Worm (Caenorhabditis elegans) whole organism, L2 larva: Measurements from ENCODE around the gene pqn-80.

Experiments
- F13H6.1 ChIP-seq: sonication (generic microtip); optimal IDR thresholded peaks from 2 replicates; lab custom pipeline; 2016; ENCODE audit warnings: missing genetic modification characterization, missing compliant biosample characterization
- Y55F3AM.14 ChIP-seq: fragments of 200-800 bp; sonication (Bioruptor generic); optimal IDR thresholded peaks from 2 replicates; lab custom pipeline; 2018; ENCODE audit warnings: mild to moderate bottlenecking, missing genetic modification characterization, missing compliant biosample characterization
- ZK546.5 ChIP-seq: sonication (generic microtip); optimal IDR thresholded peaks from 2 replicates; lab custom pipeline; 2017; ENCODE audit warnings: missing biosample characterization, missing genetic modification characterization
- alr-1 ChIP-seq: fragments of 150-350 bp; optimal IDR thresholded peaks from 2 replicates; lab custom pipeline; 2014; ENCODE audit warnings: missing biosample characterization, missing genetic modification characterization
- aly-2 ChIP-seq: fragments of 150-350 bp; optimal IDR thresholded peaks from 2 replicates; lab custom pipeline; 2014; ENCODE audit warnings: missing biosample characterization, missing genetic modification characterization
- ama-1 ChIP-seq: fragments of 150-350 bp; optimal IDR thresholded peaks from 2 replicates; lab custom pipeline; 2018; ENCODE audit warnings: inconsistent platforms
- blmp-1 ChIP-seq: sonication (generic microtip); optimal IDR thresholded peaks from 2 replicates; lab custom pipeline; 2017; ENCODE audit warnings: missing genetic modification characterization, mild to moderate bottlenecking, missing compliant biosample characterization, antibody characterized with exemption, moderate library complexity; ENCODE audit not compliant: insufficient read depth
- ceh-16 ChIP-seq: fragments of 150-350 bp; optimal IDR thresholded peaks from 2 replicates; lab custom pipeline; 2014; ENCODE audit warnings: missing biosample characterization, missing genetic modification characterization
- ceh-82 ChIP-seq: fragments of 150-350 bp; optimal IDR thresholded peaks from 2 replicates; lab custom pipeline; 2014; ENCODE audit warnings: missing biosample characterization, missing genetic modification characterization
- crh-2 ChIP-seq: sonication (generic microtip); optimal IDR thresholded peaks from 2 replicates; lab custom pipeline; 2017; ENCODE audit warnings: missing biosample characterization, missing genetic modification characterization
- egl-27 ChIP-seq: sonication (generic microtip); optimal IDR thresholded peaks from 3 replicates; lab custom pipeline; 2017; ENCODE audit warnings: missing biosample characterization, missing genetic modification reagents, missing genetic modification characterization
- elt-3 ChIP-seq: sonication (generic microtip); optimal IDR thresholded peaks from 2 replicates; lab custom pipeline; 2017; ENCODE audit warnings: missing biosample characterization, missing genetic modification characterization
- fos-1 ChIP-seq: fragments of 150-350 bp; optimal IDR thresholded peaks from 2 replicates; lab custom pipeline; 2014; ENCODE audit warnings: missing biosample characterization, missing genetic modification characterization
- lin-11 ChIP-seq: fragments of 150-350 bp; sonication (generic microtip); optimal IDR thresholded peaks from 2 replicates; lab custom pipeline; 2014; ENCODE audit warnings: missing biosample characterization, missing genetic modification characterization, inconsistent platforms, mixed read lengths
- lin-39 ChIP-seq: fragments of 150-350 bp; optimal IDR thresholded peaks from 2 replicates; lab custom pipeline; 2014; ENCODE audit warnings: missing biosample characterization, missing genetic modification reagents, missing genetic modification characterization
- mab-5 ChIP-seq: fragments of 150-350 bp; optimal IDR thresholded peaks from 2 replicates; lab custom pipeline; 2014; ENCODE audit warnings: missing biosample characterization, missing genetic modification characterization
- mdl-1 ChIP-seq, 2 experiments: fragments of 150-350 bp in 1 of 2; sonication (generic microtip) in 1 of 2; optimal IDR thresholded peaks; 2 replicates each; lab custom pipeline; 2017; ENCODE audit warnings: missing biosample characterization in 2 of 2, missing genetic modification characterization in 2 of 2
- nhr-10 ChIP-seq: sonication (generic microtip); optimal IDR thresholded peaks from 2 replicates; lab custom pipeline; 2017; ENCODE audit warnings: missing biosample characterization, missing genetic modification characterization
- nhr-21 ChIP-seq: fragments of 150-350 bp; optimal IDR thresholded peaks from 2 replicates; lab custom pipeline; 2014; ENCODE audit warnings: missing biosample characterization, missing genetic modification characterization
- nhr-23 ChIP-seq: fragments of 150-350 bp; optimal IDR thresholded peaks from 2 replicates; lab custom pipeline; 2014; ENCODE audit warnings: missing biosample characterization, missing genetic modification reagents, missing genetic modification characterization
- nhr-237 ChIP-seq: fragments of 150-350 bp; optimal IDR thresholded peaks from 2 replicates; lab custom pipeline; 2014; ENCODE audit warnings: missing biosample characterization, missing genetic modification characterization
- nhr-6 ChIP-seq: fragments of 150-350 bp; optimal IDR thresholded peaks from 2 replicates; lab custom pipeline; 2014; ENCODE audit warnings: missing biosample characterization, missing genetic modification characterization
- nhr-77 ChIP-seq: fragments of 150-350 bp; optimal IDR thresholded peaks from 2 replicates; lab custom pipeline; 2014; ENCODE audit warnings: missing biosample characterization, missing genetic modification characterization
- peb-1 ChIP-seq: fragments of 150-350 bp; optimal IDR thresholded peaks from 2 replicates; lab custom pipeline; 2014; ENCODE audit warnings: missing biosample characterization, missing genetic modification characterization
- sem-4 ChIP-seq: fragments of 150-350 bp; optimal IDR thresholded peaks from 2 replicates; lab custom pipeline; 2014; ENCODE audit warnings: missing biosample characterization, missing genetic modification reagents, missing genetic modification characterization
- sma-9 ChIP-seq, 2 experiments: fragments of 150-350 bp in 1 of 2; sonication (generic microtip) in 1 of 2; optimal IDR thresholded peaks; 2 replicates each; lab custom pipeline; 2014 to 2016; ENCODE audit warnings: missing genetic modification characterization in 2 of 2, mild to moderate bottlenecking in 1 of 2, missing biosample characterization in 1 of 2, missing compliant biosample characterization in 1 of 2, missing genetic modification reagents in 1 of 2, moderate library complexity in 1 of 2
- snpc-4 ChIP-seq: fragments of 150-350 bp; optimal IDR thresholded peaks from 2 replicates; lab custom pipeline; 2014; ENCODE audit warnings: missing biosample characterization, missing genetic modification characterization
- unc-55 ChIP-seq: fragments of 150-350 bp; sonication (generic microtip); optimal IDR thresholded peaks from 3 replicates; lab custom pipeline; 2014; ENCODE audit warnings: missing biosample characterization, missing genetic modification reagents, missing genetic modification characterization
- zag-1 ChIP-seq: fragments of 150-350 bp; optimal IDR thresholded peaks from 2 replicates; lab custom pipeline; 2014; ENCODE audit warnings: missing biosample characterization, missing genetic modification characterization
- ztf-1 ChIP-seq: fragments of 200-800 bp; sonication (Bioruptor generic); conservative IDR thresholded peaks from 2 replicates; pipeline ENCODE4 v1.3.6; 2022; ENCODE audit warnings: missing genetic modification characterization, missing compliant biosample characterization
- ztf-11 ChIP-seq: sonication (generic microtip); optimal IDR thresholded peaks from 2 replicates; lab custom pipeline; 2017; ENCODE audit warnings: missing biosample characterization, missing genetic modification characterization
- ztf-4 ChIP-seq: fragments of 150-350 bp; optimal IDR thresholded peaks from 2 replicates; lab custom pipeline; 2014; ENCODE audit warnings: missing biosample characterization, missing genetic modification characterization

The pqn-80 gene

ce11 chrIII:12642511-12643168, 16.3 kb downstream of the pqn-80 start:
- no peak for TF ChIP-seq aly-2 (tag; lab: Kevin White, UChicago)
- no peak for TF ChIP-seq elt-3
- TF ChIP-seq ama-1 (lab: Kevin White, UChicago) = no peak

- TF ChIP-seq ceh-16 (tag; lab: Kevin White, UChicago) (no peak), snpc-4 (tag; lab: Kevin White, UChicago) (no peak), mab-5 (tag; lab: Kevin White, UChicago) (no peak), nhr-10 (no peak), ama-1 (lab: Kevin White, UChicago) (no peak), F13H6.1 (tag; lab: Kevin White, UChicago) (no peak), nhr-21 (tag; lab: Kevin White, UChicago) (no peak), nhr-77 (no peak), peb-1 (tag; lab: Kevin White, UChicago) (no peak), nhr-23 (tag; lab: Kevin White, UChicago) (no peak), egl-27 (tag; lab: Kevin White, UChicago) (no peak), crh-2 (tag; lab: Kevin White, UChicago) (no peak), lin-11 (tag; lab: Kevin White, UChicago) (no peak), elt-3 (no peak), ztf-11 (tag; lab: Kevin White, UChicago) (no peak)
Measured at ce11 chrIII:12644669-12645068, 18.3 kb downstream of the pqn-80 start.

- no peak for TF ChIP-seq unc-55 (GFP tag; lab: Kevin White, UChicago)
- TF ChIP-seq nhr-237 (tag; lab: Kevin White, UChicago) = no peak
- no peak for TF ChIP-seq ceh-16 (tag; lab: Kevin White, UChicago)
- no peak for TF ChIP-seq lin-11 (tag; lab: Kevin White, UChicago)
- TF ChIP-seq ama-1 (lab: Kevin White, UChicago) = no peak
- TF ChIP-seq mab-5 (tag; lab: Kevin White, UChicago) = no peak
- no peak for TF ChIP-seq peb-1 (tag; lab: Kevin White, UChicago)
- no peak for TF ChIP-seq ztf-4 (tag; lab: Kevin White, UChicago)
- TF ChIP-seq sem-4 = no peak
- TF ChIP-seq alr-1 (tag; lab: Kevin White, UChicago) = no peak
- no peak for TF ChIP-seq nhr-21 (tag; lab: Kevin White, UChicago)
- TF ChIP-seq Y55F3AM.14 (GFP tag; lab: Kevin White, UChicago) = no peak
- no peak for TF ChIP-seq mdl-1 (tag; optimal IDR thresholded peaks at IDR 0.05; lab: Kevin White, UChicago)
Measured at ce11 chrIII:12651946-12652345, 25.6 kb downstream of the pqn-80 start.

- TF ChIP-seq F13H6.1 (tag; lab: Kevin White, UChicago) (no peak), blmp-1 (no peak), nhr-6 (tag; lab: Kevin White, UChicago) (no peak), ama-1 (lab: Kevin White, UChicago) (no peak), nhr-21 (tag; lab: Kevin White, UChicago) (no peak), fos-1 (tag; lab: Kevin White, UChicago) (no peak), nhr-237 (tag; lab: Kevin White, UChicago) (no peak), sma-9 (GFP tag; optimal IDR thresholded peaks at IDR 0.05; lab: Kevin White, UChicago) (no peak), sma-9 (tag; optimal IDR thresholded peaks at IDR 0.05; lab: Kevin White, UChicago) (no peak), nhr-10 (no peak), mdl-1 (tag; optimal IDR thresholded peaks at IDR 0.05; lab: Kevin White, UChicago) (no peak), zag-1 (no peak), nhr-77 (no peak), ztf-4 (tag; lab: Kevin White, UChicago) (no peak), lin-39 (tag; lab: Kevin White, UChicago) (no peak), unc-55 (GFP tag; lab: Kevin White, UChicago) (no peak), ZK546.5 (no peak), crh-2 (tag; lab: Kevin White, UChicago) (no peak), elt-3 (no peak), ceh-82 (tag; lab: Kevin White, UChicago) (no peak)
Measured at ce11 chrIII:12652609-12653008, 26.2 kb downstream of the pqn-80 start.

- TF ChIP-seq zag-1 (no peak), ztf-1 (GFP tag; lab: Robert Waterston, UW) (no peak)
- TF ChIP-seq, all 48 proteins: peak for 0
Measured at ce11 chrIII:12658649-12659048, 32.3 kb downstream of the pqn-80 start.
